Fruit fly (Drosophila melanogaster) whole organism, embryonic: ENCODE data around the gene RpS9.

Experiments
- Atf-2 ChIP-seq: fragments of 200-800 bp; sonication (Bioruptor generic); optimal IDR thresholded peaks from 2 replicates; lab custom pipeline; 2016; ENCODE audit warnings: missing biosample characterization, missing genetic modification characterization
- CG10147 ChIP-seq: fragments of 200-800 bp; sonication (Bioruptor generic); optimal IDR thresholded peaks from 2 replicates; lab custom pipeline; 2019; ENCODE audit warnings: missing biosample characterization, mild to moderate bottlenecking, missing genetic modification characterization, moderate library complexity
- CG10565 ChIP-seq: fragments of 200-800 bp; sonication (Bioruptor generic); optimal IDR thresholded peaks from 3 replicates; lab custom pipeline; 2016; ENCODE audit warnings: missing biosample characterization, mild to moderate bottlenecking, missing genetic modification characterization
- CG12299 ChIP-seq: fragments of 200-800 bp; sonication (Bioruptor generic); optimal IDR thresholded peaks from 2 replicates; lab custom pipeline; 2018; ENCODE audit warnings: missing biosample characterization, mild to moderate bottlenecking, missing genetic modification characterization
- CG12659 ChIP-seq: fragments of 200-800 bp; sonication (Bioruptor generic); optimal IDR thresholded peaks from 3 replicates; lab custom pipeline; 2017; ENCODE audit warnings: mild to moderate bottlenecking, missing biosample characterization, missing genetic modification reagents, missing genetic modification characterization
- CG12769 ChIP-seq: fragments of 200-800 bp; sonication (Bioruptor generic); optimal IDR thresholded peaks from 2 replicates; lab custom pipeline; 2019; ENCODE audit warnings: missing biosample characterization, mild to moderate bottlenecking, missing genetic modification characterization, moderate library complexity
- CG14965 ChIP-seq: fragments of 200-800 bp; sonication (Bioruptor generic); optimal IDR thresholded peaks from 2 replicates; lab custom pipeline; 2016; ENCODE audit warnings: missing biosample characterization, missing genetic modification characterization, borderline replicate concordance
- CG15601 ChIP-seq: fragments of 200-800 bp; sonication (Bioruptor generic); optimal IDR thresholded peaks from 3 replicates; lab custom pipeline; 2019; ENCODE audit warnings: missing biosample characterization, mild to moderate bottlenecking, missing genetic modification characterization, moderate library complexity
- CG16779 ChIP-seq: fragments of 200-800 bp; sonication (Bioruptor generic); IDR thresholded peaks from 2 replicates; pipeline ENCODE4 v1.3.6; 2022; ENCODE audit warnings: missing biosample characterization, missing genetic modification characterization
- CG17359 ChIP-seq: fragments of 200-800 bp; sonication (Bioruptor generic); optimal IDR thresholded peaks from 3 replicates; lab custom pipeline; 2018; ENCODE audit warnings: missing biosample characterization, mild to moderate bottlenecking, missing genetic modification characterization, moderate library complexity
- CG31441 ChIP-seq: fragments of 200-800 bp; sonication (Bioruptor generic); IDR thresholded peaks from 2 replicates; pipeline ENCODE4 v1.3.6; 2022; ENCODE audit warnings: missing biosample characterization, missing genetic modification characterization
- CG3163 ChIP-seq: fragments of 200-800 bp; sonication (Bioruptor generic); optimal IDR thresholded peaks from 3 replicates; lab custom pipeline; 2016; ENCODE audit warnings: missing biosample characterization, missing genetic modification characterization
- CG8924 ChIP-seq: fragments of 200-800 bp; optimal IDR thresholded peaks from 3 replicates; lab custom pipeline; 2019; ENCODE audit warnings: missing biosample characterization, mild to moderate bottlenecking, missing genetic modification characterization, moderate library complexity
- CG9215 ChIP-seq: fragments of 200-800 bp; sonication (Bioruptor generic); IDR thresholded peaks from 2 replicates; pipeline ENCODE4 v1.3.6; 2022; ENCODE audit warnings: missing biosample characterization, missing genetic modification characterization
- Camta ChIP-seq: fragments of 200-800 bp; sonication (Bioruptor generic); optimal IDR thresholded peaks from 2 replicates; lab custom pipeline; 2016; ENCODE audit warnings: missing biosample characterization, missing genetic modification characterization
- D ChIP-seq, 2 experiments: fragments of 200-800 bp in 1 of 2; fragments of >200 bp in 1 of 2; sonication (Bioruptor generic) in 1 of 2; optimal IDR thresholded peaks; 2 replicates in 1 of 2; 3 replicates in 1 of 2; lab custom pipeline; 2017; ENCODE audit warnings: mild to moderate bottlenecking in 1 of 2, missing biosample characterization in 1 of 2, missing genetic modification characterization in 1 of 2, missing genetic modification reagents in 1 of 2
- Dfd ChIP-seq, 2 experiments: fragments of >200 bp; optimal IDR thresholded peaks; 2 replicates each; lab custom pipeline; 2017; ENCODE audit warnings: missing biosample characterization in 2 of 2, missing genetic modification characterization in 2 of 2
- Dip2 ChIP-seq: fragments of 200-800 bp; sonication (Bioruptor generic); IDR thresholded peaks from 2 replicates; pipeline ENCODE4 v1.3.6; 2022; ENCODE audit warnings: missing biosample characterization, missing genetic modification characterization
- ERR ChIP-seq: fragments of 200-800 bp; sonication (Bioruptor generic); optimal IDR thresholded peaks from 2 replicates; lab custom pipeline; 2016; ENCODE audit warnings: missing biosample characterization, missing genetic modification characterization
- Ets97D ChIP-seq: fragments of 200-800 bp; sonication (Bioruptor generic); optimal IDR thresholded peaks from 3 replicates; lab custom pipeline; 2016; ENCODE audit warnings: missing biosample characterization, missing genetic modification characterization
- Fer3 ChIP-seq: fragments of 200-800 bp; sonication (Bioruptor generic); optimal IDR thresholded peaks from 2 replicates; lab custom pipeline; 2018; ENCODE audit warnings: missing biosample characterization, mild to moderate bottlenecking, missing genetic modification characterization, moderate library complexity
- Hand ChIP-seq: fragments of 200-800 bp; sonication (Bioruptor generic); optimal IDR thresholded peaks from 2 replicates; lab custom pipeline; 2017; ENCODE audit warnings: mild to moderate bottlenecking, missing biosample characterization, missing genetic modification reagents, missing genetic modification characterization
- Hr51 ChIP-seq, 2 experiments: fragments of 200-800 bp; sonication (Bioruptor generic); optimal IDR thresholded peaks; 2 replicates in 1 of 2; 3 replicates in 1 of 2; lab custom pipeline; 2016 to 2018; ENCODE audit warnings: missing biosample characterization in 2 of 2, missing genetic modification characterization in 2 of 2, mild to moderate bottlenecking in 1 of 2, moderate library complexity in 1 of 2
- Mrtf ChIP-seq: fragments of 200-800 bp; sonication (Bioruptor generic); IDR thresholded peaks from 3 replicates; pipeline ENCODE4 v1.3.6; 2022; ENCODE audit warnings: missing biosample characterization, missing genetic modification characterization
- NC2β ChIP-seq: fragments of 200-800 bp; sonication (Bioruptor generic); optimal IDR thresholded peaks from 2 replicates; lab custom pipeline; 2016; ENCODE audit warnings: missing biosample characterization, missing genetic modification characterization
- Pdp1 ChIP-seq, 2 experiments: fragments of 200-800 bp; sonication (Bioruptor generic); optimal IDR thresholded peaks; 3 replicates each; lab custom pipeline; 2016; ENCODE audit warnings: missing biosample characterization in 2 of 2, missing genetic modification characterization in 2 of 2, mild to moderate bottlenecking in 1 of 2, moderate library complexity in 1 of 2
- Scr ChIP-seq: fragments of 200-800 bp; sonication (Bioruptor generic); IDR thresholded peaks from 2 replicates; pipeline ENCODE4 v1.3.6; 2022; ENCODE audit warnings: missing biosample characterization, missing genetic modification characterization; ENCODE audit not compliant: partially characterized antibody
- Six4 ChIP-seq: fragments of 200-800 bp; sonication (Bioruptor generic); optimal IDR thresholded peaks from 2 replicates; lab custom pipeline; 2016; ENCODE audit warnings: missing biosample characterization, missing genetic modification characterization
- Spps ChIP-seq: fragments of 200-800 bp; sonication (Bioruptor generic); optimal IDR thresholded peaks from 2 replicates; lab custom pipeline; 2018; ENCODE audit warnings: missing biosample characterization, mild to moderate bottlenecking, missing genetic modification characterization
- Sry-β ChIP-seq: fragments of 200-800 bp; sonication (Bioruptor generic); optimal IDR thresholded peaks from 2 replicates; lab custom pipeline; 2018; ENCODE audit warnings: missing biosample characterization, mild to moderate bottlenecking, missing genetic modification characterization, moderate library complexity
- Stat92E ChIP-seq, 3 experiments: fragments of >200 bp in 2 of 3; fragments of 200-800 bp in 1 of 3; sonication (Bioruptor generic) in 1 of 3; optimal IDR thresholded peaks; 2 replicates each; lab custom pipeline; 2017 to 2019; ENCODE audit warnings: missing biosample characterization in 3 of 3, missing genetic modification characterization in 3 of 3, mild to moderate bottlenecking in 1 of 3, moderate library complexity in 1 of 3
- ab ChIP-seq: fragments of 200-800 bp; sonication (Bioruptor generic); optimal IDR thresholded peaks from 2 replicates; lab custom pipeline; 2016; ENCODE audit warnings: missing biosample characterization, missing genetic modification characterization
- ap ChIP-seq: fragments of 200-800 bp; sonication (Bioruptor generic); IDR thresholded peaks from 2 replicates; pipeline ENCODE4 v1.3.6; 2022; ENCODE audit warnings: missing biosample characterization, missing genetic modification characterization
- cad ChIP-seq: fragments of >200 bp; optimal IDR thresholded peaks from 2 replicates; lab custom pipeline; 2017; ENCODE audit warnings: missing biosample characterization, missing genetic modification characterization
- cas ChIP-seq: fragments of 200-800 bp; sonication (Bioruptor generic); IDR thresholded peaks from 2 replicates; pipeline ENCODE4 v1.3.6; 2022; ENCODE audit warnings: missing biosample characterization, missing genetic modification characterization
- cato ChIP-seq: fragments of 200-800 bp; sonication (Bioruptor generic); optimal IDR thresholded peaks from 2 replicates; lab custom pipeline; 2016; ENCODE audit warnings: missing biosample characterization, missing genetic modification characterization, borderline replicate concordance
- dysf ChIP-seq: fragments of 200-800 bp; sonication (Bioruptor generic); IDR thresholded peaks from 3 replicates; pipeline ENCODE4 v1.3.6; 2022; ENCODE audit warnings: missing biosample characterization, missing genetic modification characterization
- emc ChIP-seq: fragments of 200-800 bp; sonication (Bioruptor generic); optimal IDR thresholded peaks from 2 replicates; lab custom pipeline; 2016; ENCODE audit warnings: missing biosample characterization, missing genetic modification characterization
- en ChIP-seq: fragments of 200-800 bp; sonication (Bioruptor generic); optimal IDR thresholded peaks from 2 replicates; lab custom pipeline; 2016; ENCODE audit warnings: missing biosample characterization, missing genetic modification characterization
- grau ChIP-seq: fragments of 200-800 bp; optimal IDR thresholded peaks from 3 replicates; lab custom pipeline; 2019; ENCODE audit warnings: missing biosample characterization, mild to moderate bottlenecking, missing genetic modification characterization, moderate library complexity
- klu ChIP-seq: fragments of 200-800 bp; sonication (Bioruptor generic); IDR thresholded peaks from 2 replicates; pipeline ENCODE4 v1.3.6; 2022; ENCODE audit warnings: missing biosample characterization, missing genetic modification characterization
- lov ChIP-seq, 2 experiments: fragments of 200-800 bp in 1 of 2; fragments of >200 bp in 1 of 2; sonication (Bioruptor generic) in 1 of 2; IDR thresholded peaks in 1 of 2; optimal IDR thresholded peaks in 1 of 2; 2 replicates in 1 of 2; 3 replicates in 1 of 2; pipeline versions ENCODE4 v1.3.6 to Lab custom; 2017 to 2022; ENCODE audit warnings: missing biosample characterization in 1 of 2, missing genetic modification characterization in 1 of 2
- onecut ChIP-seq: fragments of 200-800 bp; sonication (Bioruptor generic); IDR thresholded peaks from 2 replicates; pipeline ENCODE4 v1.3.6; 2022; ENCODE audit warnings: missing biosample characterization, missing genetic modification characterization
- pb ChIP-seq: fragments of 200-800 bp; sonication (Bioruptor generic); optimal IDR thresholded peaks from 3 replicates; lab custom pipeline; 2016; ENCODE audit warnings: missing biosample characterization, missing genetic modification characterization
- pum ChIP-seq: fragments of 200-800 bp; sonication (Bioruptor generic); optimal IDR thresholded peaks from 2 replicates; lab custom pipeline; 2016; ENCODE audit warnings: missing biosample characterization, missing genetic modification characterization
- sens-2 ChIP-seq: fragments of 200-800 bp; sonication (Bioruptor generic); IDR thresholded peaks from 2 replicates; pipeline ENCODE4 v1.3.6; 2022; ENCODE audit warnings: missing biosample characterization, missing genetic modification characterization
- tup ChIP-seq: fragments of 200-800 bp; sonication (Bioruptor generic); optimal IDR thresholded peaks from 2 replicates; lab custom pipeline; 2016; ENCODE audit warnings: missing biosample characterization, mild to moderate bottlenecking, missing genetic modification characterization, moderate library complexity
- tx ChIP-seq: fragments of 200-800 bp; sonication (Bioruptor generic); optimal IDR thresholded peaks from 2 replicates; lab custom pipeline; 2016; ENCODE audit warnings: missing biosample characterization, missing genetic modification characterization

The RpS9 gene

dm6 chr3L:9462247-9462769 lies 49.0 kb downstream of the RpS9 start (continued):
- TF ChIP-seq Pdp1 (GFP tag; optimal IDR thresholded peaks at IDR 0.05; lab: Kevin White, UChicago) (peak; percentile 74 to 98), CG31441 (GFP tag; lab: Robert Waterston, UW) (peak; percentile 92), ap (GFP tag; lab: Robert Waterston, UW) (peak; percentile 40; the same call in 1 of the 2 replicates), CG15601 (peak; percentile 89), CG10147 (GFP tag; lab: Kevin White, UChicago) (peak; percentile 93), Fer3 (peak; percentile 89), dysf (GFP tag; lab: Robert Waterston, UW) (peak; percentile 82), Six4 (GFP tag; lab: Kevin White, UChicago) (peak; percentile 86), CG9215 (peak; percentile 52; the same call in 1 of the 2 replicates), grau (tag; lab: Kevin White, UChicago) (peak; percentile 92), sens-2 (GFP tag; lab: Robert Waterston, UW) (peak; percentile 58; the same call in 1 of the 2 replicates), CG12299 (tag; lab: Kevin White, UChicago) (peak; percentile 92), Mrtf (peak; percentile 65; the same call in 1 of the 3 replicates), tup (no peak), Dfd (GFP tag; optimal IDR thresholded peaks at IDR 0.05; lab: Kevin White, UChicago) (no peak), Scr (GFP tag; lab: Robert Waterston, UW) (peak; percentile 14), Ets97D (GFP tag; lab: Kevin White, UChicago) (peak; percentile 45), emc (GFP tag; lab: Kevin White, UChicago) (no peak), Stat92E (GFP tag; optimal IDR thresholded peaks at IDR 0.05; lab: Kevin White, UChicago) (peak in 1 of 3 experiments; percentile 95), onecut (GFP tag; lab: Robert Waterston, UW) (peak; percentile 69), Atf-2 (GFP tag; lab: Kevin White, UChicago) (peak; percentile 72), CG12769 (tag; lab: Kevin White, UChicago) (peak; percentile 52), ab (GFP tag; lab: Kevin White, UChicago) (no peak), NC2β (GFP tag; lab: Kevin White, UChicago) (peak; percentile 67), CG10565 (peak; percentile 28), Spps (tag; lab: Kevin White, UChicago) (peak; percentile 91), Hr51 (GFP tag; optimal IDR thresholded peaks at IDR 0.05; lab: Kevin White, UChicago) (peak; percentile 46 to 93), CG16779 (GFP tag; lab: Robert Waterston, UW) (no peak), cad (GFP tag; lab: Kevin White, UChicago) (no peak), CG14965 (peak; percentile 47), cas (GFP tag; lab: Robert Waterston, UW) (0 out of 2 replicates have a peak, but pooled peaks have one; percentile 37), lov (optimal IDR thresholded peaks at IDR 0.05; lab: Kevin White, UChicago) (no peak), lov (GFP tag; IDR thresholded peaks at IDR 0.05; lab: Robert Waterston, UW) (peak; percentile 47; the same call in 2 of the 3 replicates), CG3163 (GFP tag; lab: Kevin White, UChicago) (peak; percentile 50), D (optimal IDR thresholded peaks at IDR 0.05; lab: Kevin White, UChicago) (no peak), D (GFP tag; optimal IDR thresholded peaks at IDR 0.05; lab: Kevin White, UChicago) (peak; percentile 91), pb (GFP tag; lab: Kevin White, UChicago) (peak; percentile 40), CG12659 (peak; percentile 86), Sry-β (peak; percentile 54), en (GFP tag; lab: Kevin White, UChicago) (peak; percentile 71), Hand (GFP tag; lab: Kevin White, UChicago) (peak; percentile 85), pum (GFP tag; lab: Kevin White, UChicago) (peak; percentile 72), tx (peak; percentile 59), cato (GFP tag; lab: Kevin White, UChicago) (peak; percentile 70), Dip2 (no peak), CG17359 (tag; lab: Kevin White, UChicago) (peak; percentile 93), ERR (GFP tag; lab: Kevin White, UChicago) (peak; percentile 67), CG8924 (tag; lab: Kevin White, UChicago) (peak; percentile 96), Camta (GFP tag; lab: Kevin White, UChicago) (peak; percentile 75), klu (GFP tag; lab: Robert Waterston, UW) (no peak)
